Fruit fly (Drosophila melanogaster) whole organism, wandering third instar larva: ENCODE measurements around the gene CG2938.

Experiments
- Abd-B ChIP-seq: fragments of >200 bp; optimal IDR thresholded peaks from 2 replicates; lab custom pipeline; 2017; ENCODE audit warnings: missing biosample characterization, missing genetic modification characterization
- CG32264 ChIP-seq: fragments of 200-800 bp; sonication (Bioruptor generic); optimal IDR thresholded peaks from 2 replicates; lab custom pipeline; 2016; ENCODE audit warnings: missing biosample characterization, missing genetic modification characterization
- CG9705 ChIP-seq: fragments of 200-800 bp; sonication (Bioruptor generic); optimal IDR thresholded peaks from 2 replicates; lab custom pipeline; 2018; ENCODE audit warnings: missing biosample characterization, mild to moderate bottlenecking, missing genetic modification characterization
- CrebA ChIP-seq: fragments of 200-800 bp; sonication (Bioruptor generic); optimal IDR thresholded peaks from 2 replicates; lab custom pipeline; 2016; ENCODE audit warnings: missing biosample characterization, mild to moderate bottlenecking, missing genetic modification characterization, borderline replicate concordance
- GATAd ChIP-seq: sonication (Bioruptor generic); optimal IDR thresholded peaks from 2 replicates; lab custom pipeline; 2016; ENCODE audit warnings: missing biosample characterization, missing genetic modification characterization
- Myc ChIP-seq: fragments of >200 bp; optimal IDR thresholded peaks from 2 replicates; lab custom pipeline; 2017
- dl ChIP-seq, 2 experiments: fragments of 175-275, 200-275 bp in 1 of 2; fragments of 200-275 bp in 1 of 2; sonication (Bioruptor generic); optimal IDR thresholded peaks; lab custom pipeline; 2018; ENCODE audit warnings: mild to moderate bottlenecking in 2 of 2, missing biosample characterization in 2 of 2, missing genetic modification characterization in 2 of 2, moderate library complexity in 2 of 2; ENCODE audit not compliant: partially characterized antibody in 2 of 2, insufficient read depth in 1 of 2
- dsf ChIP-seq: sonication (Bioruptor generic); optimal IDR thresholded peaks from 2 replicates; lab custom pipeline; 2016; ENCODE audit warnings: missing biosample characterization, missing genetic modification characterization, borderline replicate concordance
- ey ChIP-seq: fragments of 200-800 bp; sonication (Bioruptor generic); optimal IDR thresholded peaks from 2 replicates; lab custom pipeline; 2016; ENCODE audit warnings: missing biosample characterization, missing genetic modification characterization
- fru ChIP-seq: fragments of 200-800 bp; sonication (Bioruptor generic); optimal IDR thresholded peaks from 3 replicates; lab custom pipeline; 2016; ENCODE audit warnings: missing biosample characterization, mild to moderate bottlenecking, missing genetic modification characterization
- jim ChIP-seq: fragments of 175-275, 200-325 bp; sonication (Bioruptor generic); optimal IDR thresholded peaks from 2 replicates; lab custom pipeline; 2016; ENCODE audit warnings: missing biosample characterization, mild to moderate bottlenecking, missing genetic modification characterization
- psq ChIP-seq: fragments of 200-800 bp; sonication (Bioruptor generic); optimal IDR thresholded peaks from 3 replicates; lab custom pipeline; 2017; ENCODE audit warnings: missing biosample characterization, mild to moderate bottlenecking, missing genetic modification characterization, moderate library complexity
- rgr ChIP-seq: fragments of 200-800 bp; sonication (Bioruptor generic); optimal IDR thresholded peaks from 3 replicates; lab custom pipeline; 2016; ENCODE audit warnings: missing biosample characterization, mild to moderate bottlenecking, missing genetic modification characterization
- sage ChIP-seq: fragments of 200-800 bp; sonication (Bioruptor generic); optimal IDR thresholded peaks from 2 replicates; lab custom pipeline; 2016; ENCODE audit warnings: missing biosample characterization, mild to moderate bottlenecking, missing genetic modification characterization
- sv ChIP-seq: fragments of 200-800 bp; sonication (Bioruptor generic); optimal IDR thresholded peaks from 3 replicates; lab custom pipeline; 2016; ENCODE audit warnings: missing biosample characterization, missing genetic modification characterization
- tai ChIP-seq: sonication (Bioruptor generic); optimal IDR thresholded peaks from 2 replicates; lab custom pipeline; 2016; ENCODE audit warnings: missing biosample characterization, missing genetic modification characterization
- usp ChIP-seq: fragments of >200 bp; optimal IDR thresholded peaks from 2 replicates; lab custom pipeline; 2017; ENCODE audit warnings: missing biosample characterization, missing genetic modification characterization

CG2938 gene

DNA sequence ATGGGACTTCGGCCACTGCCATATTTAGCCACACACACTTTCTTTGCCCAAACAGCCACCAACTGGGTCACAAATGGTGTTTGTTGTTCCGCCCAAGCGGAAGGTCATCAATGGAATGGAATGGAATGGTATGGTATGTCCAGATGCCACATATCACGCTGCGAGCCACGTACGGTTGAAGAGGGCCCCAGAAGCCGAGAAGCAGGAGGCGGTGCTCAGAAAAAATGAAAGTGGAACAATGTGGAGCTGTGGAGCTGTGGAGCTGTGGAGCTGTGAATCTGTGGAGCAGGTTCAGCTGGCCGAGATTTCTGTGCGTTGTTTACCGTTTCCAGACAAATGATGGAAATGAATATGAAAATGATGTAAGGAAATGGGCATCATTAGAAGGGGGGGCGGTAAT lies 49.5 kb downstream of the CG2938 start:
- no peak for TF ChIP-seq CrebA (GFP tag; lab: Kevin White, UChicago)
- TF ChIP-seq, all 38 proteins: peak for 0

dm6 chrX:3883904-3884303 lies 52.4 kb downstream of the CG2938 start, which contains the start of gene CG15239:
TSS of gene CG15239 (plus strand) at chrX:3884168.
- no peak for TF ChIP-seq jim (GFP tag; lab: Kevin White, UChicago)
- TF ChIP-seq dsf (GFP tag; lab: Kevin White, UChicago), result no peak
- TF ChIP-seq CrebA (GFP tag; lab: Kevin White, UChicago), result no peak
- no peak for TF ChIP-seq tai (GFP tag; lab: Kevin White, UChicago)
- no peak for TF ChIP-seq fru (GFP tag; lab: Kevin White, UChicago)
- TF ChIP-seq GATAd (GFP tag; lab: Kevin White, UChicago), result no peak
- TF ChIP-seq rgr (GFP tag; lab: Kevin White, UChicago), result no peak
- TF ChIP-seq CG9705, result no peak
- TF ChIP-seq psq (GFP tag; lab: Kevin White, UChicago), result no peak
- no peak for TF ChIP-seq sv (GFP tag; lab: Kevin White, UChicago)
- TF ChIP-seq sage (GFP tag; lab: Kevin White, UChicago), result no peak
- no peak for TF ChIP-seq ey (GFP tag; lab: Kevin White, UChicago)
- TF ChIP-seq usp (GFP tag; lab: Kevin White, UChicago), result no peak
- no peak for TF ChIP-seq Abd-B
- no peak for TF ChIP-seq Myc (lab: Kevin White, UChicago)
- no peak for TF ChIP-seq dl (GFP tag; optimal IDR thresholded peaks at IDR 0.05; lab: Kevin White, UChicago; ENCODE audit: insufficient read depth in 1 of 2, partially characterized antibody in 2 of 2)
- no peak for TF ChIP-seq CG32264 (GFP tag; lab: Kevin White, UChicago)
